Fruit fly (Drosophila melanogaster) whole organism, pupa: Measurements from ENCODE around the gene CG14314.

Experiments used
- CG10348 ChIP-seq: fragments of 200-800 bp; sonication (Bioruptor generic); IDR thresholded peaks from 2 replicates; pipeline ENCODE4 v1.3.6; 2022; ENCODE audit warnings: missing biosample characterization, missing genetic modification characterization
- CG12605 ChIP-seq: fragments of 200-800 bp; sonication (Bioruptor generic); IDR thresholded peaks from 2 replicates; pipeline ENCODE4 v1.3.6; 2022; ENCODE audit warnings: missing biosample characterization, missing genetic modification characterization
- CG13204 ChIP-seq: fragments of 200-800 bp; sonication (Bioruptor generic); optimal IDR thresholded peaks from 2 replicates; lab custom pipeline; 2018; ENCODE audit warnings: missing biosample characterization, mild to moderate bottlenecking, missing genetic modification characterization, moderate library complexity
- CG14655 ChIP-seq: fragments of 200-800 bp; sonication (Bioruptor generic); optimal IDR thresholded peaks from 3 replicates; lab custom pipeline; 2017; ENCODE audit warnings: mild to moderate bottlenecking, missing biosample characterization, missing genetic modification reagents, missing genetic modification characterization
- CG15710 ChIP-seq: fragments of 200-800 bp; sonication (Bioruptor generic); optimal IDR thresholded peaks from 2 replicates; lab custom pipeline; 2018; ENCODE audit warnings: missing biosample characterization, mild to moderate bottlenecking, missing genetic modification characterization, moderate library complexity
- CG17806 ChIP-seq: fragments of 200-800 bp; sonication (Bioruptor generic); optimal IDR thresholded peaks from 2 replicates; lab custom pipeline; 2018; ENCODE audit warnings: missing biosample characterization, mild to moderate bottlenecking, missing genetic modification characterization, moderate library complexity
- CG32121 ChIP-seq: fragments of 200-800 bp; sonication (Bioruptor generic); IDR thresholded peaks from 2 replicates; pipeline ENCODE4 v1.3.6; 2022; ENCODE audit warnings: missing biosample characterization, missing genetic modification characterization
- CG34367 ChIP-seq: fragments of 200-800 bp; sonication (Bioruptor generic); optimal IDR thresholded peaks from 2 replicates; lab custom pipeline; 2018; ENCODE audit warnings: missing biosample characterization, mild to moderate bottlenecking, missing genetic modification characterization
- CG4496 ChIP-seq: fragments of 200-800 bp; sonication (Bioruptor generic); IDR thresholded peaks from 3 replicates; pipeline ENCODE4 v1.3.6; 2022; ENCODE audit warnings: missing biosample characterization, missing genetic modification characterization
- CG8159 ChIP-seq: fragments of 200-800 bp; sonication (Bioruptor generic); optimal IDR thresholded peaks from 3 replicates; lab custom pipeline; 2018; ENCODE audit warnings: missing biosample characterization, mild to moderate bottlenecking, missing genetic modification characterization, moderate library complexity
- CG8301 ChIP-seq: fragments of 200-800 bp; sonication (Bioruptor generic); optimal IDR thresholded peaks from 2 replicates; lab custom pipeline; 2018; ENCODE audit warnings: missing biosample characterization, mild to moderate bottlenecking, missing genetic modification characterization
- CG9948 ChIP-seq: fragments of 200-800 bp; sonication (Bioruptor generic); optimal IDR thresholded peaks from 2 replicates; lab custom pipeline; 2018; ENCODE audit warnings: missing biosample characterization, mild to moderate bottlenecking, missing genetic modification characterization, moderate library complexity
- D1 ChIP-seq: fragments of 200-800 bp; sonication (Bioruptor generic); optimal IDR thresholded peaks from 2 replicates; lab custom pipeline; 2018; ENCODE audit warnings: missing biosample characterization, mild to moderate bottlenecking, missing genetic modification characterization, moderate library complexity
- EcR ChIP-seq: fragments of 200-800 bp; sonication (Bioruptor generic); optimal IDR thresholded peaks from 3 replicates; lab custom pipeline; 2019; ENCODE audit warnings: missing biosample characterization, missing genetic modification characterization, mild to moderate bottlenecking, moderate library complexity, missing genetic modification reagents
- Ets98B ChIP-seq: fragments of 200-800 bp; sonication (Bioruptor generic); IDR thresholded peaks from 2 replicates; pipeline ENCODE4 v1.3.6; 2022; ENCODE audit warnings: missing biosample characterization, missing genetic modification characterization
- Pif1A ChIP-seq: fragments of 200-800 bp; sonication (Bioruptor generic); optimal IDR thresholded peaks from 3 replicates; lab custom pipeline; 2016; ENCODE audit warnings: missing biosample characterization, missing genetic modification characterization
- Pif1B ChIP-seq: fragments of 200-800 bp; sonication (Bioruptor generic); optimal IDR thresholded peaks from 3 replicates; lab custom pipeline; 2016; ENCODE audit warnings: missing biosample characterization, missing genetic modification characterization
- Snoo ChIP-seq: fragments of 200-800 bp; sonication (Bioruptor generic); optimal IDR thresholded peaks from 3 replicates; lab custom pipeline; 2017; ENCODE audit warnings: missing biosample characterization, mild to moderate bottlenecking, missing genetic modification characterization, inconsistent platforms
- fd96Ca ChIP-seq: fragments of 200-800 bp; sonication (Bioruptor generic); IDR thresholded peaks from 3 replicates; pipeline ENCODE4 v1.3.6; 2022; ENCODE audit warnings: missing biosample characterization, missing genetic modification characterization
- gl ChIP-seq: fragments of 200-800 bp; sonication (Bioruptor generic); optimal IDR thresholded peaks from 2 replicates; lab custom pipeline; 2018; ENCODE audit warnings: missing biosample characterization, mild to moderate bottlenecking, missing genetic modification characterization
- rn ChIP-seq: fragments of 200-800 bp; sonication (Bioruptor generic); IDR thresholded peaks from 2 replicates; pipeline ENCODE4 v1.3.6; 2022; ENCODE audit warnings: missing biosample characterization, missing genetic modification characterization

CG14314 gene

dm6 chr3R:18199177-18199884 is 16.6 kb upstream of the CG14314 start, which contains the start of the genes Ssdp and CG7985:
TSS of gene Ssdp (minus strand) at chr3R:18199595.
TSS of gene CG7985 (plus strand) at chr3R:18199857.
- TF ChIP-seq CG12605 (GFP tag; lab: Robert Waterston, UW) (no peak), gl (tag; lab: Kevin White, UChicago) (no peak), Snoo (tag; lab: Kevin White, UChicago) (no peak), CG10348 (GFP tag; lab: Robert Waterston, UW) (no peak), CG4496 (GFP tag; lab: Robert Waterston, UW) (no peak), Pif1A (GFP tag; lab: Kevin White, UChicago) (no peak), D1 (tag; lab: Kevin White, UChicago) (no peak), CG15710 (tag; lab: Kevin White, UChicago) (no peak), CG32121 (GFP tag; lab: Robert Waterston, UW) (no peak), CG8301 (tag; lab: Kevin White, UChicago) (no peak), fd96Ca (no peak), CG8159 (tag; lab: Kevin White, UChicago) (no peak), CG17806 (tag; lab: Kevin White, UChicago) (no peak), CG13204 (GFP tag; lab: Kevin White, UChicago) (no peak), CG9948 (tag; lab: Kevin White, UChicago) (no peak), Pif1B (GFP tag; lab: Kevin White, UChicago) (no peak), CG34367 (no peak)

DNA sequence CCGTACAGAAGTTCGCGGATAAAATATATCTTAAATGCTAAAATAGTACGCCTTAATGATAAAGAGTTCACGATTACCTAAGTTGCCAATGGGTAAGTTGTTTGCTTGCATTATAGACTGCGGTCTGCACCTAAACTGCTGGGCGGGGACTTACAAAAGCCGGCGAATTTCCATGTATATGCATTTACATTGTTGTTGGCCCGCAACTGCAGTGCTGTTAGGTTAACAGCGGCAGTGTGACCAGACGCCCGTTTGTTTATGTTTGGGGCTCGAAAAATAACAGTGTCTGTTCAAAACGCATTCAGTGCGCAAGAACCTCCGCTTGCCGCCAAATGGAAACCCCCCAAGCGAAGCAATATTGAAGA is 16.1 kb upstream of the CG14314 start:
- TF ChIP-seq CG4496 (GFP tag; lab: Robert Waterston, UW), result no peak
- no peak for TF ChIP-seq rn (GFP tag; lab: Robert Waterston, UW)
- no peak for TF ChIP-seq gl (tag; lab: Kevin White, UChicago)
- no peak for TF ChIP-seq CG14655 (GFP tag; lab: Kevin White, UChicago)
- no peak for TF ChIP-seq CG8301 (tag; lab: Kevin White, UChicago)
- no peak for TF ChIP-seq D1 (tag; lab: Kevin White, UChicago)
- TF ChIP-seq CG9948 (tag; lab: Kevin White, UChicago), result no peak
- no peak for TF ChIP-seq CG8159 (tag; lab: Kevin White, UChicago)
- no peak for TF ChIP-seq CG10348 (GFP tag; lab: Robert Waterston, UW)

DNA sequence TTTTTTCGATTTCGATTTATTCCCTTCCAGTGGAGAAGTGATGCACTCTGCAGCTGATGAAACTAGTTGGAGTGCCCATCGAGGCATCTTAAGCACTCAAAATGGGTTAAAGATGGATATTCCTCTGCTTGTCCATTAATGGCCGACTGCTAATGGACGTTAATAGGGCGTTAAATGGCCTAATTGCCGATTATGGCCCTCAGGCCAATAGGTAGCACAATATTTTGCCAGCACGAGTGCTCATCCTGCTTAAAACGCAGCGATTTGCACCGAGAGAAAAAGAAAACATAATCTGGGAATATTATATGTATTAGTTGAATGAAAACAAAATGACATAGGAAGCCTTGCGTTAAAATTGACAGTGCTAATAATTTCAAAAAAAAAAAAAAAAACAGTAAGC is 7.5 kb upstream of the CG14314 start, which contains the start of gene CG44158:
TSS of gene CG44158 (plus strand) at position 301 of the 400 bp plus-strand sequence.
- TF ChIP-seq gl (tag; lab: Kevin White, UChicago), result no peak

- TF ChIP-seq D1 (tag; lab: Kevin White, UChicago) (no peak), CG14655 (GFP tag; lab: Kevin White, UChicago) (no peak), Pif1B (GFP tag; lab: Kevin White, UChicago) (peak; percentile 2), fd96Ca (no peak), CG13204 (GFP tag; lab: Kevin White, UChicago) (no peak), CG8301 (tag; lab: Kevin White, UChicago) (no peak), CG8159 (tag; lab: Kevin White, UChicago) (peak; percentile 18), Pif1A (GFP tag; lab: Kevin White, UChicago) (peak; percentile 31), rn (GFP tag; lab: Robert Waterston, UW) (no peak), CG17806 (tag; lab: Kevin White, UChicago) (no peak), Ets98B (GFP tag; lab: Robert Waterston, UW) (no peak), Snoo (tag; lab: Kevin White, UChicago) (no peak), CG32121 (GFP tag; lab: Robert Waterston, UW) (0 out of 2 replicates have a peak, but pooled peaks have one; percentile 13), CG34367 (no peak), CG4496 (GFP tag; lab: Robert Waterston, UW) (peak; percentile 45; the same call in 1 of the 3 replicates), CG15710 (tag; lab: Kevin White, UChicago) (peak; percentile 7)
These were observed 642 bp upstream of the CG14314 start for dm6 chr3R:18215300-18215699.

dm6 chr3R:18220211-18220749 is 4.3 kb downstream of the CG14314 start, which contains the start of the genes CG7988 and CG7183:
TSS of gene CG7988 (plus strand) at chr3R:18220526.
TSS of gene CG7183 (minus strand) at chr3R:18220699.
- TF ChIP-seq CG4496 (GFP tag; lab: Robert Waterston, UW), result peak; percentile 98
- TF ChIP-seq CG10348 (GFP tag; lab: Robert Waterston, UW), result peak; percentile 93
- peak; percentile 97 for TF ChIP-seq CG8301 (tag; lab: Kevin White, UChicago)
- peak; percentile 96 for TF ChIP-seq Ets98B (GFP tag; lab: Robert Waterston, UW)
- TF ChIP-seq Pif1B (GFP tag; lab: Kevin White, UChicago), result peak; percentile 90
- no peak for TF ChIP-seq D1 (tag; lab: Kevin White, UChicago)
- peak; percentile 98 for TF ChIP-seq CG34367
- TF ChIP-seq Snoo (tag; lab: Kevin White, UChicago), result peak; percentile 98
- TF ChIP-seq EcR (GFP tag; lab: Kevin White, UChicago), result no peak
- TF ChIP-seq CG12605 (GFP tag; lab: Robert Waterston, UW), result peak; percentile 98
- TF ChIP-seq rn (GFP tag; lab: Robert Waterston, UW), result peak; percentile 98
- TF ChIP-seq gl (tag; lab: Kevin White, UChicago), result peak; percentile 91
- TF ChIP-seq CG17806 (tag; lab: Kevin White, UChicago), result peak; percentile 98
- peak; percentile 99 for TF ChIP-seq CG9948 (tag; lab: Kevin White, UChicago)
- TF ChIP-seq Pif1A (GFP tag; lab: Kevin White, UChicago), result peak; percentile 94
- peak; percentile 99 for TF ChIP-seq CG15710 (tag; lab: Kevin White, UChicago)
- peak; percentile 99 for TF ChIP-seq CG8159 (tag; lab: Kevin White, UChicago)
- TF ChIP-seq CG32121 (GFP tag; lab: Robert Waterston, UW), result peak; percentile 98
- TF ChIP-seq CG13204 (GFP tag; lab: Kevin White, UChicago), result no peak
- TF ChIP-seq fd96Ca, result no peak
- TF ChIP-seq CG14655 (GFP tag; lab: Kevin White, UChicago), result peak; percentile 96
